Worm (Caenorhabditis elegans) whole organism, young adult: ENCODE measurements around the gene R07G3.7.

Experiments
- C17E4.6 ChIP-seq: fragments of 200-800 bp; sonication (Bioruptor generic); IDR thresholded peaks from 2 replicates; pipeline ENCODE4 v1.3.6; 2022; ENCODE audit warnings: missing genetic modification reagents, missing genetic modification characterization, missing compliant biosample characterization
- T26A5.8 ChIP-seq: sonication (generic microtip); optimal IDR thresholded peaks from 2 replicates; lab custom pipeline; 2016; ENCODE audit warnings: missing genetic modification characterization, missing compliant biosample characterization
- Y53F4B.3 ChIP-seq: fragments of 200-800 bp; sonication (Bioruptor generic); IDR thresholded peaks from 2 replicates; pipeline ENCODE4 v1.3.6; 2022; ENCODE audit warnings: missing genetic modification reagents, missing genetic modification characterization, missing compliant biosample characterization
- Y56A3A.18 ChIP-seq: fragments of 200-800 bp; sonication (Bioruptor generic); IDR thresholded peaks from 2 replicates; pipeline ENCODE4 v1.3.6; 2022; ENCODE audit warnings: missing genetic modification reagents, missing genetic modification characterization, missing compliant biosample characterization
- Y67H2A.10 ChIP-seq: fragments of 200-800 bp; sonication (Bioruptor generic); conservative IDR thresholded peaks from 2 replicates; pipeline ENCODE4 v1.3.6; 2022; ENCODE audit warnings: missing genetic modification reagents, missing genetic modification characterization, missing compliant biosample characterization
- Y95B8A.8 ChIP-seq: fragments of 200-800 bp; sonication (Bioruptor generic); IDR thresholded peaks from 2 replicates; pipeline ENCODE4 v1.3.6; 2022; ENCODE audit warnings: missing genetic modification reagents, missing genetic modification characterization, missing compliant biosample characterization
- aptf-3 ChIP-seq: fragments of 200-800 bp; sonication (Bioruptor generic); IDR thresholded peaks from 2 replicates; pipeline ENCODE4 v1.3.6; 2022; ENCODE audit warnings: missing genetic modification characterization, missing compliant biosample characterization
- attf-3 ChIP-seq: fragments of 200-800 bp; sonication (Bioruptor generic); conservative IDR thresholded peaks from 2 replicates; pipeline ENCODE4 v1.3.6; 2022; ENCODE audit warnings: missing genetic modification reagents, missing genetic modification characterization, missing compliant biosample characterization
- attf-6 ChIP-seq: fragments of 200-800 bp; sonication (Bioruptor generic); IDR thresholded peaks from 2 replicates; pipeline ENCODE4 v1.3.6; 2022; ENCODE audit warnings: missing genetic modification reagents, missing genetic modification characterization, missing compliant biosample characterization
- bed-1 ChIP-seq: fragments of 200-800 bp; sonication (Bioruptor generic); IDR thresholded peaks from 2 replicates; pipeline ENCODE4 v1.3.6; 2022; ENCODE audit warnings: missing genetic modification reagents, missing genetic modification characterization, missing compliant biosample characterization
- bed-2 ChIP-seq: fragments of 200-800 bp; sonication (Bioruptor generic); IDR thresholded peaks from 2 replicates; pipeline ENCODE4 v1.3.6; 2022; ENCODE audit warnings: missing genetic modification reagents, missing genetic modification characterization, missing compliant biosample characterization
- cebp-1 ChIP-seq, 2 experiments: fragments of 200-800 bp in 1 of 2; sonication (Bioruptor generic) in 1 of 2; sonication (generic microtip) in 1 of 2; IDR thresholded peaks in 1 of 2; optimal IDR thresholded peaks in 1 of 2; 2 replicates each; pipeline versions ENCODE4 v1.3.6 to Lab custom; 2017 to 2022; ENCODE audit warnings: missing compliant biosample characterization in 2 of 2, missing genetic modification characterization in 2 of 2, mild to moderate bottlenecking in 1 of 2, missing genetic modification reagents in 1 of 2, moderate library complexity in 1 of 2
- cebp-2 ChIP-seq: fragments of 200-800 bp; sonication (Bioruptor generic); IDR thresholded peaks from 2 replicates; pipeline ENCODE4 v1.3.6; 2022; ENCODE audit warnings: missing genetic modification characterization, missing compliant biosample characterization
- ceh-58 ChIP-seq: fragments of 200-800 bp; sonication (Bioruptor generic); IDR thresholded peaks from 2 replicates; pipeline ENCODE4 v1.3.6; 2022; ENCODE audit warnings: missing genetic modification characterization, missing compliant biosample characterization
- dpl-1 ChIP-seq: fragments of 150-350 bp; optimal IDR thresholded peaks from 2 replicates; lab custom pipeline; 2014; ENCODE audit warnings: missing biosample characterization, missing genetic modification reagents, missing genetic modification characterization
- him-1 ChIP-seq: sonication (generic microtip); optimal IDR thresholded peaks from 2 replicates; lab custom pipeline; 2016; ENCODE audit warnings: missing genotype, missing genetic modification reagents, missing genetic modification characterization, missing compliant biosample characterization
- hmg-1.2 ChIP-seq: fragments of 200-800 bp; sonication (Bioruptor generic); IDR thresholded peaks from 2 replicates; pipeline ENCODE4 v1.3.6; 2022; ENCODE audit warnings: missing genetic modification reagents, missing genetic modification characterization, missing compliant biosample characterization
- hmg-20 ChIP-seq: fragments of 200-800 bp; sonication (Bioruptor generic); IDR thresholded peaks from 2 replicates; pipeline ENCODE4 v1.3.6; 2022; ENCODE audit warnings: missing genetic modification reagents, missing genetic modification characterization, missing compliant biosample characterization
- lin-26 ChIP-seq: fragments of 200-800 bp; sonication (Bioruptor generic); IDR thresholded peaks from 2 replicates; pipeline ENCODE4 v1.3.6; 2022; ENCODE audit warnings: missing genetic modification reagents, missing genetic modification characterization, missing compliant biosample characterization
- lin-35 ChIP-seq, 3 experiments: fragments of 150-350 bp in 2 of 3; sonication (generic microtip) in 1 of 3; optimal IDR thresholded peaks; 2 replicates each; lab custom pipeline; 2014 to 2018; ENCODE audit warnings: missing biosample characterization in 3 of 3, missing genetic modification characterization in 3 of 3, missing genetic modification reagents in 3 of 3
- lin-54 ChIP-seq: fragments of 200-800 bp; sonication (Bioruptor generic); optimal IDR thresholded peaks from 2 replicates; lab custom pipeline; 2018; ENCODE audit warnings: mild to moderate bottlenecking, missing genetic modification characterization, missing compliant biosample characterization
- lsl-1 ChIP-seq: fragments of 200-800 bp; sonication (Bioruptor generic); optimal IDR thresholded peaks from 2 replicates; lab custom pipeline; 2018; ENCODE audit warnings: mild to moderate bottlenecking, missing genetic modification characterization, moderate library complexity, missing compliant biosample characterization
- madf-10 ChIP-seq: sonication (generic microtip); optimal IDR thresholded peaks from 2 replicates; lab custom pipeline; 2016; ENCODE audit warnings: mild to moderate bottlenecking, missing genetic modification characterization, missing compliant biosample characterization
- mcd-1 ChIP-seq: fragments of 200-800 bp; sonication (Bioruptor generic); IDR thresholded peaks from 2 replicates; pipeline ENCODE4 v1.3.6; 2022; ENCODE audit warnings: missing genetic modification reagents, missing genetic modification characterization, missing compliant biosample characterization
- nhr-120 ChIP-seq: fragments of 200-800 bp; sonication (Bioruptor generic); IDR thresholded peaks from 2 replicates; pipeline ENCODE4 v1.3.6; 2022; ENCODE audit warnings: missing genetic modification characterization, missing compliant biosample characterization
- nhr-179 ChIP-seq: sonication (generic microtip); optimal IDR thresholded peaks from 2 replicates; lab custom pipeline; 2016; ENCODE audit warnings: mild to moderate bottlenecking, missing genetic modification characterization, missing compliant biosample characterization
- nhr-27 ChIP-seq: fragments of 200-800 bp; sonication (Bioruptor generic); optimal IDR thresholded peaks from 2 replicates; lab custom pipeline; 2018; ENCODE audit warnings: mild to moderate bottlenecking, missing genetic modification characterization, moderate library complexity, missing compliant biosample characterization
- nhr-90 ChIP-seq: sonication (generic microtip); optimal IDR thresholded peaks from 2 replicates; lab custom pipeline; 2016; ENCODE audit warnings: missing genotype, mild to moderate bottlenecking, missing genetic modification characterization, missing compliant biosample characterization
- pha-4 ChIP-seq: fragments of 150-350 bp; sonication (generic microtip); optimal IDR thresholded peaks from 2 replicates; lab custom pipeline; 2014; ENCODE audit warnings: missing biosample characterization, missing genetic modification reagents, missing genetic modification characterization
- rpc-1 ChIP-seq, 2 experiments: fragments of 150-350 bp in 1 of 2; sonication (generic microtip) in 1 of 2; optimal IDR thresholded peaks; 2 replicates each; lab custom pipeline; 2014 to 2018; ENCODE audit warnings: missing biosample characterization in 1 of 2, missing genetic modification characterization in 1 of 2, missing genetic modification reagents in 1 of 2, missing genotype in 1 of 2
- sdz-38 ChIP-seq: sonication (generic microtip); optimal IDR thresholded peaks from 2 replicates; lab custom pipeline; 2016; ENCODE audit warnings: missing genotype, missing genetic modification characterization, missing compliant biosample characterization
- snpc-1.3 ChIP-seq: sonication (generic microtip); optimal IDR thresholded peaks from 2 replicates; lab custom pipeline; 2017; ENCODE audit warnings: missing genetic modification characterization, mild to moderate bottlenecking, missing compliant biosample characterization, antibody characterized with exemption, moderate library complexity, missing genotype, missing genetic modification reagents; ENCODE audit not compliant: insufficient read depth
- snpc-4 ChIP-seq, 5 experiments: fragments of 150-350 bp in 1 of 5; sonication (generic microtip) in 4 of 5; optimal IDR thresholded peaks; 2 replicates each; lab custom pipeline; 2014 to 2018; ENCODE audit warnings: missing genetic modification characterization in 5 of 5, missing biosample characterization in 3 of 5, antibody characterized with exemption in 2 of 5, mild to moderate bottlenecking in 2 of 5, missing compliant biosample characterization in 2 of 5, missing genotype in 2 of 5, moderate library complexity in 2 of 5, missing genetic modification reagents in 1 of 5
- tbp1 ChIP-seq: fragments of 200-800 bp; sonication (Bioruptor generic); optimal IDR thresholded peaks from 2 replicates; lab custom pipeline; 2018; ENCODE audit warnings: mild to moderate bottlenecking, missing genetic modification characterization, missing compliant biosample characterization
- tbx-9 ChIP-seq: sonication (generic microtip); optimal IDR thresholded peaks from 2 replicates; lab custom pipeline; 2016; ENCODE audit warnings: borderline replicate concordance, missing genetic modification characterization, inconsistent platforms, missing compliant biosample characterization
- unc-62 ChIP-seq: fragments of 150-350 bp; optimal IDR thresholded peaks from 2 replicates; lab custom pipeline; 2014; ENCODE audit warnings: missing biosample characterization, missing genetic modification reagents, missing genetic modification characterization
- ztf-18 ChIP-seq: sonication (generic microtip); optimal IDR thresholded peaks from 2 replicates; lab custom pipeline; 2016; ENCODE audit warnings: missing genotype, mild to moderate bottlenecking, missing genetic modification characterization, missing compliant biosample characterization
- ztf-22 ChIP-seq: fragments of 200-800 bp; sonication (Bioruptor generic); optimal IDR thresholded peaks from 2 replicates; lab custom pipeline; 2018; ENCODE audit warnings: mild to moderate bottlenecking, missing genetic modification characterization, moderate library complexity, missing compliant biosample characterization
- ztf-25 ChIP-seq: fragments of 200-800 bp; sonication (Bioruptor generic); IDR thresholded peaks from 2 replicates; pipeline ENCODE4 v1.3.6; 2022; ENCODE audit warnings: missing genetic modification reagents, missing genetic modification characterization, missing compliant biosample characterization
- ztf-26 ChIP-seq: sonication (generic microtip); optimal IDR thresholded peaks from 2 replicates; lab custom pipeline; 2017; ENCODE audit warnings: missing genetic modification characterization, missing compliant biosample characterization

R07G3.7 gene

ce11 chrII:7574143-7574542 lies 39.4 kb downstream of the R07G3.7 start, which contains the start of gene F35D2.2:
Gene F35D2.2, plus strand, starts transcription at chrII:7574443.
- TF ChIP-seq bed-1 (GFP tag; lab: Robert Waterston, UW) (no peak), madf-10 (no peak), nhr-90 (tag; lab: Kevin White, UChicago) (no peak), ztf-25 (no peak), nhr-27 (tag; lab: Kevin White, UChicago) (no peak), Y67H2A.10 (GFP tag; lab: Robert Waterston, UW) (no peak), hmg-20 (GFP tag; lab: Robert Waterston, UW) (no peak), lin-54 (GFP tag; lab: Kevin White, UChicago) (no peak), nhr-179 (tag; lab: Kevin White, UChicago) (no peak), aptf-3 (no peak)

- TF ChIP-seq nhr-120 (GFP tag; lab: Robert Waterston, UW) (no peak), rpc-1 (optimal IDR thresholded peaks at IDR 0.05; lab: Kevin White, UChicago) (no peak), rpc-1 (tag; optimal IDR thresholded peaks at IDR 0.05; lab: Kevin White, UChicago) (no peak), bed-2 (GFP tag; lab: Robert Waterston, UW) (no peak), tbx-9 (no peak), Y53F4B.3 (GFP tag; lab: Robert Waterston, UW) (no peak), cebp-2 (no peak)
Observed at ce11 chrII:7570820-7571219, 42.7 kb downstream of the R07G3.7 start.

- no peak for TF ChIP-seq dpl-1 (GFP tag; lab: Kevin White, UChicago)
- TF ChIP-seq Y95B8A.8 = no peak
- TF ChIP-seq snpc-1.3 = no peak
- TF ChIP-seq ztf-22 (GFP tag; lab: Kevin White, UChicago) = no peak
- no peak for TF ChIP-seq cebp-1 (GFP tag; IDR thresholded peaks at IDR 0.05; lab: Robert Waterston, UW)
- no peak for TF ChIP-seq cebp-1 (tag; optimal IDR thresholded peaks at IDR 0.05; lab: Kevin White, UChicago)
- TF ChIP-seq lsl-1 = no peak
- TF ChIP-seq ztf-26 (tag; lab: Kevin White, UChicago) = no peak
- no peak for TF ChIP-seq madf-10
- TF ChIP-seq mcd-1 = no peak
- TF ChIP-seq sdz-38 (tag; lab: Kevin White, UChicago) = no peak
Observed at ce11 chrII:7570305-7570704, 43.2 kb downstream of the R07G3.7 start, which contains the start of gene F35D2.3. Gene F35D2.3, plus strand, starts transcription at chrII:7570605.

- no peak for TF ChIP-seq snpc-4 (GFP tag; optimal IDR thresholded peaks at IDR 0.05; lab: Kevin White, UChicago)
- TF ChIP-seq snpc-4 (tag; optimal IDR thresholded peaks at IDR 0.05; lab: Kevin White, UChicago) = no peak
- no peak for TF ChIP-seq C17E4.6 (GFP tag; lab: Robert Waterston, UW)
- TF ChIP-seq ztf-18 = no peak
- TF ChIP-seq T26A5.8 (tag; lab: Kevin White, UChicago) = no peak
- TF ChIP-seq ceh-58 (GFP tag; lab: Robert Waterston, UW) = no peak
- TF ChIP-seq attf-6 (GFP tag; lab: Robert Waterston, UW) = no peak
- no peak for TF ChIP-seq ztf-26 (tag; lab: Kevin White, UChicago)
- no peak for TF ChIP-seq Y56A3A.18 (GFP tag; lab: Robert Waterston, UW)
Observed at ce11 chrII:7562616-7563015, 50.9 kb downstream of the R07G3.7 start.

- no peak for TF ChIP-seq unc-62 (GFP tag; lab: Kevin White, UChicago)
- TF ChIP-seq him-1 = no peak
- no peak for TF ChIP-seq madf-10
- no peak for TF ChIP-seq tbp1 (GFP tag; lab: Kevin White, UChicago)
- no peak for TF ChIP-seq attf-3 (GFP tag; lab: Robert Waterston, UW)
- no peak for TF ChIP-seq lin-35 (GFP tag; optimal IDR thresholded peaks at IDR 0.05; lab: Kevin White, UChicago)
- no peak for TF ChIP-seq lin-26 (GFP tag; lab: Robert Waterston, UW)
- TF ChIP-seq pha-4 (tag; lab: Kevin White, UChicago) = no peak
- TF ChIP-seq hmg-1.2 (GFP tag; lab: Robert Waterston, UW) = no peak
Observed at ce11 chrII:7561494-7561893, 52.0 kb downstream of the R07G3.7 start, which contains the start of the genes ZK1290.11 and ZK1290.1. Gene ZK1290.11, minus strand, starts transcription at chrII:7561594. Gene ZK1290.1, plus strand, starts transcription at chrII:7561764.
